Worm (Caenorhabditis elegans) whole organism, mixed stage, embryonic: ENCODE results near the gene ZK856.7.

ENCODE experiments used
- bed-3 ChIP-seq: fragments of 200-800 bp; sonication (Bioruptor generic); optimal IDR thresholded peaks from 3 replicates; lab custom pipeline; 2018; ENCODE audit warnings: mild to moderate bottlenecking, missing genetic modification characterization, moderate library complexity, missing compliant biosample characterization
- blmp-1 ChIP-seq: fragments of 150-350 bp; optimal IDR thresholded peaks from 2 replicates; lab custom pipeline; 2014; ENCODE audit warnings: missing biosample characterization, missing genetic modification characterization
- ceh-43 ChIP-seq: fragments of 200-800 bp; sonication (Bioruptor generic); optimal IDR thresholded peaks from 2 replicates; lab custom pipeline; 2018; ENCODE audit warnings: mild to moderate bottlenecking, missing genetic modification characterization, moderate library complexity, missing compliant biosample characterization
- ceh-83 ChIP-seq: fragments of 200-800 bp; sonication (Bioruptor generic); optimal IDR thresholded peaks from 2 replicates; lab custom pipeline; 2018; ENCODE audit warnings: mild to moderate bottlenecking, missing genetic modification characterization, missing compliant biosample characterization
- ces-1 ChIP-seq: fragments of 150-350 bp; optimal IDR thresholded peaks from 2 replicates; lab custom pipeline; 2014; ENCODE audit warnings: missing biosample characterization, missing genetic modification reagents, missing genetic modification characterization
- drap-1 ChIP-seq: fragments of 200-800 bp; sonication (Bioruptor generic); optimal IDR thresholded peaks from 3 replicates; lab custom pipeline; 2018; ENCODE audit warnings: mild to moderate bottlenecking, missing genetic modification characterization, missing compliant biosample characterization
- nhr-12 ChIP-seq: fragments of 150-350 bp; optimal IDR thresholded peaks from 2 replicates; lab custom pipeline; 2014; ENCODE audit warnings: missing biosample characterization, missing genetic modification characterization
- nhr-76 ChIP-seq: sonication (generic microtip); optimal IDR thresholded peaks from 2 replicates; lab custom pipeline; 2017; ENCODE audit warnings: missing biosample characterization, missing genetic modification characterization
- sptf-1 ChIP-seq: sonication (generic microtip); optimal IDR thresholded peaks from 2 replicates; lab custom pipeline; 2017; ENCODE audit warnings: mild to moderate bottlenecking, missing genetic modification characterization, moderate library complexity, missing compliant biosample characterization
- unc-39 ChIP-seq: fragments of 150-350 bp; optimal IDR thresholded peaks from 2 replicates; lab custom pipeline; 2014; ENCODE audit warnings: missing biosample characterization, missing genetic modification characterization
- unc-62 ChIP-seq: fragments of 150-350 bp; optimal IDR thresholded peaks from 2 replicates; lab custom pipeline; 2014; ENCODE audit warnings: missing biosample characterization, missing genetic modification reagents, missing genetic modification characterization
- ztf-11 ChIP-seq: fragments of 150-350 bp; optimal IDR thresholded peaks from 2 replicates; lab custom pipeline; 2014; ENCODE audit warnings: missing biosample characterization, missing genetic modification characterization

- TF ChIP-seq ceh-43 (GFP tag; lab: Kevin White, UChicago) (no peak), unc-62 (no peak), nhr-12 (tag; lab: Kevin White, UChicago) (no peak), ztf-11 (tag; lab: Kevin White, UChicago) (no peak), ceh-83 (GFP tag; lab: Kevin White, UChicago) (no peak), unc-39 (no peak), drap-1 (no peak), ces-1 (no peak), nhr-76 (no peak), blmp-1 (tag; lab: Kevin White, UChicago) (no peak), bed-3 (GFP tag; lab: Kevin White, UChicago) (no peak), sptf-1 (tag; lab: Kevin White, UChicago) (no peak)
Measured at ce11 chrV:10220605-10221004, 18.7 kb downstream of the ZK856.7 start, which contains the start of gene C12D8.13.
